Worm (Caenorhabditis elegans) whole organism, midembryonic: ENCODE measurements around the gene msa-1.

Experiments
- T22C8.4 ChIP-seq: fragments of 200-800 bp; sonication (Bioruptor generic); IDR thresholded peaks from 2 replicates; pipeline ENCODE4 v1.3.6; 2022; ENCODE audit warnings: missing genetic modification characterization, missing compliant biosample characterization
- cog-1 ChIP-seq: sonication (generic microtip); optimal IDR thresholded peaks from 2 replicates; lab custom pipeline; 2016; ENCODE audit warnings: missing genetic modification characterization, missing compliant biosample characterization
- flt-1 ChIP-seq: fragments of 200-800 bp; sonication (Bioruptor generic); IDR thresholded peaks from 2 replicates; pipeline ENCODE4 v1.3.6; 2022; ENCODE audit warnings: missing genetic modification characterization, missing compliant biosample characterization
- klf-2 ChIP-seq: fragments of 200-800 bp; sonication (Bioruptor generic); conservative IDR thresholded peaks from 2 replicates; pipeline ENCODE4 v1.3.6; 2022; ENCODE audit warnings: missing genetic modification reagents, missing genetic modification characterization, missing compliant biosample characterization
- med-1 ChIP-seq: sonication (generic microtip); optimal IDR thresholded peaks from 2 replicates; lab custom pipeline; 2017; ENCODE audit warnings: missing genetic modification characterization, mild to moderate bottlenecking, missing compliant biosample characterization, antibody characterized with exemption, missing genetic modification reagents; ENCODE audit not compliant: insufficient read depth
- ref-1 ChIP-seq: fragments of 200-800 bp; sonication (Bioruptor generic); conservative IDR thresholded peaks from 2 replicates; pipeline ENCODE4 v1.3.6; 2022; ENCODE audit warnings: missing genetic modification reagents, missing genetic modification characterization, missing compliant biosample characterization
- tab-1 ChIP-seq: fragments of 200-800 bp; sonication (Bioruptor generic); IDR thresholded peaks from 2 replicates; pipeline ENCODE4 v1.3.6; 2022; ENCODE audit warnings: missing genetic modification characterization, missing compliant biosample characterization
- ztf-23 ChIP-seq: fragments of 200-800 bp; sonication (Bioruptor generic); IDR thresholded peaks from 2 replicates; pipeline ENCODE4 v1.3.6; 2022; ENCODE audit warnings: missing genetic modification reagents, missing genetic modification characterization, missing compliant biosample characterization
- ztf-29 ChIP-seq: fragments of 200-800 bp; sonication (Bioruptor generic); IDR thresholded peaks from 2 replicates; pipeline ENCODE4 v1.3.6; 2022; ENCODE audit warnings: missing genetic modification reagents, missing genetic modification characterization, missing compliant biosample characterization

The msa-1 gene

DNA sequence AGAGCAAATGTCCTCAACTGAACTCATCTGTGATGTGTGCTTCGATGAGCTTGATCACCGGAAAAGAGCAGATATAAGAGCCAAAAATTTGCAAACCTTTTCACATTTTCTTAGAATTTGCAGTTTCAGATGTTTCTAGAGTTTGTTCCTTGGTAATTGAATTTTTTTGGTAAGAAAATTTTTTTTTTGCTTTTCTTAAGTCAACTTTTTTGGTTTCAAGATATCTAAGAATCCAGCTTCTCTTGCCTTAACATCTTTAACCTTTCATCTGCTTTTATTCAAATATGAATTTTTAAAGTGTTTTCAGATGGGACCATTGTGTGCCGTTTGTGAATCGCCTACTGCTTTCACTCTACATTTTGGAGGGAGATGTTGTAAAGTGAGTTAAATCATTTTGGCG, 18.7 kb upstream of the msa-1 start, which contains the start of gene nhr-11:
Gene nhr-11 (plus strand): TSS at position 301 of the 400 bp plus-strand sequence.
- TF ChIP-seq cog-1 (tag; lab: Kevin White, UChicago) (no peak), tab-1 (no peak), med-1 (GFP tag; lab: Kevin White, UChicago) (no peak), flt-1 (GFP tag; lab: Robert Waterston, UW) (no peak), T22C8.4 (GFP tag; lab: Robert Waterston, UW) (no peak), ztf-29 (GFP tag; lab: Robert Waterston, UW) (no peak), ztf-23 (GFP tag; lab: Robert Waterston, UW) (no peak), ref-1 (GFP tag; lab: Robert Waterston, UW) (no peak), klf-2 (no peak)

DNA sequence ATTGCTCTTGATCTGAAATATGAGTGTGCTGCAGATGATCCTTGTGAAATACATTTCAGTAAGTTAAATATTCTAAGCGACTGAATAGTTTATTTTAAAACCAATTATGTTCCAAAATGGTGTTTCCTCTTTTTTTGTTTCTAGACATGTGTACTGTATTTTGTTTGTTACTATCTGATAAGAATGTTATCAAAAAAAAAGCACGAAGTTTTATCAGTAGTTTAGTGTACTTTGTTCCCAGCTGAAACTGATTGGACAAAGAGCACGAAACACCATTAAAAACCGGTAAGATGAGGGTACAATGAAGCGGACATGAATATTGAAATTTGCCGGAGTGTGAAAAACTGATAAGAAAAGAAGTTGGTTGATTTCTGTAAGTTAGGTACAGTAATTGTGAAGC, 18.2 kb upstream of the msa-1 start:
- TF ChIP-seq ztf-29 (GFP tag; lab: Robert Waterston, UW), result no peak
- no peak for TF ChIP-seq T22C8.4 (GFP tag; lab: Robert Waterston, UW)
- no peak for TF ChIP-seq tab-1
- no peak for TF ChIP-seq ref-1 (GFP tag; lab: Robert Waterston, UW)
- no peak for TF ChIP-seq med-1 (GFP tag; lab: Kevin White, UChicago)
- TF ChIP-seq cog-1 (tag; lab: Kevin White, UChicago), result no peak
- no peak for TF ChIP-seq flt-1 (GFP tag; lab: Robert Waterston, UW)
- TF ChIP-seq klf-2, result no peak
- no peak for TF ChIP-seq ztf-23 (GFP tag; lab: Robert Waterston, UW)

DNA sequence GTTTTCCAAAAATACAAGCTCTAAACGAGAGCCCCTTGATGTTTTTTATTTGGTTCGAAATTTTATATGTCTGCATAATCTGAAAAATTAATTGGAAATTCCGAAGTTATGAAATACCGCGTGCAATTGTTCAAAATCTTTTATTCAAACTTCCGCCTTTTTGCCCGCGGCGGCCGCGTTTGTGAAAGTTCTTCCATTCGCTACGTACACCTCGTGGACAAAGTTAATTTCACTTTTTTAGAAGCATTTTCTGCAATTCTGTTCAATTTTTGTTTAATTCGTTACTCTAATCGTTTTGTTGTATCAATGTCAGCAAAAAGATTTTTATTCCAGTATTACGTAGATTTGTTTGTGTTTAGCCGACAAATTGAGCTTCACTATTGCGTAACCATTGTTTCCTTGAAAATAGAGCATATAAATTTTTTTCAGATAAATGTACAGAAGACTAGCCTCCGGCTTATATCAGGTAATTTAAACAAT, 14.1 kb upstream of the msa-1 start, which contains the start of gene mppb-1:
Gene mppb-1 (plus strand): TSS at position 430 of the 480 bp plus-strand sequence.
- TF ChIP-seq T22C8.4 (GFP tag; lab: Robert Waterston, UW) (no peak), cog-1 (tag; lab: Kevin White, UChicago) (peak; percentile 23), flt-1 (GFP tag; lab: Robert Waterston, UW) (no peak), ztf-29 (GFP tag; lab: Robert Waterston, UW) (no peak), med-1 (GFP tag; lab: Kevin White, UChicago) (no peak), klf-2 (no peak), ref-1 (GFP tag; lab: Robert Waterston, UW) (0 out of 2 replicates have a peak, but pooled peaks have one; percentile 30), tab-1 (no peak), ztf-23 (GFP tag; lab: Robert Waterston, UW) (peak; percentile 80)

DNA sequence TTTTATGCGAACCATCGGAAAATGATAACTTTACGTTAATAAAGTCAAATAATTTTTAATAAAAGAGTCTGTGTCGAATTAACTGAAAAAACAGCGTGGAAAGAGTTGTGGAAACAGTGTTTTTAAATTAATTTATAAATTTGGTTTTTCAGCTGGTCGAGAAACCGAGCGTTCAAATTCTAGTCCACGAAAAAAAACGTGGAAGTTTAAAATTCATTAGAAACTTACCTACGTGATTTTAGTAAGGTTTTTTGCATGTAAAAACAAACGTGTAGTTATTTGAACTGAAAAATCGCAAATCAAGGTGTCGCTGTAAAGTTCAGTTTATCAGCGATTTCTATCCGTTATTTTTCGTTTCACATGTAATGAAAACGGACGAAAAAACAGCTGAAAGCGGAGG, 9.9 kb upstream of the msa-1 start, which contains the start of gene mans-4:
Gene mans-4 (minus strand): TSS at position 101 of the 400 bp plus-strand sequence.
- TF ChIP-seq flt-1 (GFP tag; lab: Robert Waterston, UW) (no peak), med-1 (GFP tag; lab: Kevin White, UChicago) (no peak), klf-2 (no peak), tab-1 (no peak), cog-1 (tag; lab: Kevin White, UChicago) (no peak), T22C8.4 (GFP tag; lab: Robert Waterston, UW) (no peak), ztf-29 (GFP tag; lab: Robert Waterston, UW) (no peak), ref-1 (GFP tag; lab: Robert Waterston, UW) (no peak), ztf-23 (GFP tag; lab: Robert Waterston, UW) (no peak)

DNA sequence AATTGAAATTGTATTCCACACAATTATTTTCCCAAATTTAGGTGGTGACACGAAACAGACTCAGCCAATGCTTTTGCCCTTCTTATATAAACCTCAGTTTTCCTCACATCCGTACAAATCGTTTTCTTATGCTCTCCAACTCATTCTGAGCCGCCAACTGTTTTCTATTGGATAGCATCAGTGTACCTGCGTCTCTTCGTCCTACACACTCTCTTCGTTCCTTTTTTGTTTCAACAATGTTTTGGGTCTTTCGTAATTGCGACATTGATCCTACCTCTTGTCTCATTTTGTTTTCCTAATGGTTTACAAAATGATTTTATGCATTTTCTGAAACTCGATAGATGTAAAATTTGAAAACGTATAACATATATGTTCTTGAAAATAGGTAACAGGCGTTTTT, 9.1 kb upstream of the msa-1 start:
- TF ChIP-seq med-1 (GFP tag; lab: Kevin White, UChicago) (no peak), flt-1 (GFP tag; lab: Robert Waterston, UW) (no peak), tab-1 (no peak), ztf-29 (GFP tag; lab: Robert Waterston, UW) (no peak), cog-1 (tag; lab: Kevin White, UChicago) (no peak), T22C8.4 (GFP tag; lab: Robert Waterston, UW) (no peak), klf-2 (no peak), ref-1 (GFP tag; lab: Robert Waterston, UW) (no peak), ztf-23 (GFP tag; lab: Robert Waterston, UW) (no peak)

- TF ChIP-seq cog-1 (tag; lab: Kevin White, UChicago), result no peak
- TF ChIP-seq T22C8.4 (GFP tag; lab: Robert Waterston, UW), result no peak
- TF ChIP-seq tab-1, result no peak
- no peak for TF ChIP-seq ref-1 (GFP tag; lab: Robert Waterston, UW)
- TF ChIP-seq med-1 (GFP tag; lab: Kevin White, UChicago), result no peak
- TF ChIP-seq ztf-29 (GFP tag; lab: Robert Waterston, UW), result no peak
- no peak for TF ChIP-seq flt-1 (GFP tag; lab: Robert Waterston, UW)
- TF ChIP-seq klf-2, result no peak
Observed at ce11 chrIV:9080201-9080600, 8.2 kb upstream of the msa-1 start.

DNA sequence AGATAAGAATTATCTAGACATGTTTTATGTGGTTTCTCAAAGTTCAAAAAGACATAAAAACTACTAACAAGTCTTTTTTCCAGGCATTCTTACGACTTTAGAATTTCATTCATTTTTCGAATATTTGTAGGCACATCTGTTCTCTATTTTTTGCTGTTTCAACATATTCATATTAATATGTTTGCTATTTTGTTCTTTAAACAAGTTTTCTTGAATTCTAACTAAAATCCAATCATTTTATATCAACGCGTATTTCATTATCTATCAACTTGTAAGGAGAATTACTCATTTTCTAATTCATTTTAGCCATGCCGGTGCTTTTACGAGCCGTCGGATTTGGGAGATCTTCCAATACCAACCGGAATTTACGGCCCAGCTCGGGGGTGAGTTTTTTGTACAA, 6.3 kb upstream of the msa-1 start, which contains the start of gene twk-8:
Gene twk-8 (plus strand): TSS at position 301 of the 400 bp plus-strand sequence.
- TF ChIP-seq med-1 (GFP tag; lab: Kevin White, UChicago), result no peak
- TF ChIP-seq klf-2, result no peak
- no peak for TF ChIP-seq cog-1 (tag; lab: Kevin White, UChicago)
- no peak for TF ChIP-seq ztf-29 (GFP tag; lab: Robert Waterston, UW)
- TF ChIP-seq flt-1 (GFP tag; lab: Robert Waterston, UW), result no peak
- no peak for TF ChIP-seq ref-1 (GFP tag; lab: Robert Waterston, UW)
- TF ChIP-seq tab-1, result no peak
- no peak for TF ChIP-seq T22C8.4 (GFP tag; lab: Robert Waterston, UW)
- TF ChIP-seq ztf-23 (GFP tag; lab: Robert Waterston, UW), result no peak

ce11 chrIV:9090538-9091195, 2.3 kb downstream of the msa-1 start:
- TF ChIP-seq flt-1 (GFP tag; lab: Robert Waterston, UW) (no peak), ref-1 (GFP tag; lab: Robert Waterston, UW) (no peak), med-1 (GFP tag; lab: Kevin White, UChicago) (no peak), tab-1 (no peak), cog-1 (tag; lab: Kevin White, UChicago) (no peak), ztf-23 (GFP tag; lab: Robert Waterston, UW) (no peak), klf-2 (no peak), ztf-29 (GFP tag; lab: Robert Waterston, UW) (no peak), T22C8.4 (GFP tag; lab: Robert Waterston, UW) (no peak)
